Worm (Caenorhabditis elegans) whole organism, L2 larva: Measurements from ENCODE around the gene B0478.3.

Source experiments
- R02D3.7 ChIP-seq: fragments of 150-350 bp; optimal IDR thresholded peaks from 2 replicates; lab custom pipeline; 2014; ENCODE audit warnings: missing biosample characterization, missing genetic modification characterization
- ZK546.5 ChIP-seq: sonication (generic microtip); optimal IDR thresholded peaks from 2 replicates; lab custom pipeline; 2017; ENCODE audit warnings: missing biosample characterization, missing genetic modification characterization
- ama-1 ChIP-seq: fragments of 150-350 bp; optimal IDR thresholded peaks from 2 replicates; lab custom pipeline; 2018; ENCODE audit warnings: inconsistent platforms
- dmd-4 ChIP-seq: sonication (generic microtip); optimal IDR thresholded peaks from 2 replicates; lab custom pipeline; 2017; ENCODE audit warnings: missing biosample characterization, missing genetic modification characterization
- fos-1 ChIP-seq: fragments of 150-350 bp; optimal IDR thresholded peaks from 2 replicates; lab custom pipeline; 2014; ENCODE audit warnings: missing biosample characterization, missing genetic modification characterization
- nhr-11 ChIP-seq: fragments of 150-350 bp; optimal IDR thresholded peaks from 2 replicates; lab custom pipeline; 2014; ENCODE audit warnings: missing biosample characterization, missing genetic modification characterization
- nhr-77 ChIP-seq: fragments of 150-350 bp; optimal IDR thresholded peaks from 2 replicates; lab custom pipeline; 2014; ENCODE audit warnings: missing biosample characterization, missing genetic modification characterization
- skn-1 ChIP-seq: sonication (generic microtip); optimal IDR thresholded peaks from 2 replicates; lab custom pipeline; 2017; ENCODE audit warnings: missing biosample characterization, missing genetic modification characterization
- unc-62 ChIP-seq: fragments of 150-350 bp; optimal IDR thresholded peaks from 2 replicates; lab custom pipeline; 2014; ENCODE audit warnings: missing biosample characterization, missing genetic modification reagents, missing genetic modification characterization
- zag-1 ChIP-seq: fragments of 150-350 bp; optimal IDR thresholded peaks from 2 replicates; lab custom pipeline; 2014; ENCODE audit warnings: missing biosample characterization, missing genetic modification characterization
- ztf-11 ChIP-seq: sonication (generic microtip); optimal IDR thresholded peaks from 2 replicates; lab custom pipeline; 2017; ENCODE audit warnings: missing biosample characterization, missing genetic modification characterization

ce11 chrIV:6986835-6987234 lies 22.4 kb upstream of the B0478.3 start, which contains the start of gene prkl-1:
- TF ChIP-seq fos-1 (no peak), skn-1 (tag; lab: Kevin White, UChicago) (no peak), R02D3.7 (tag; lab: Kevin White, UChicago) (no peak), ztf-11 (tag; lab: Kevin White, UChicago) (no peak), zag-1 (tag; lab: Kevin White, UChicago) (no peak), nhr-77 (tag; lab: Kevin White, UChicago) (no peak), unc-62 (no peak), ama-1 (lab: Kevin White, UChicago) (no peak), nhr-11 (tag; lab: Kevin White, UChicago) (no peak), dmd-4 (tag; lab: Kevin White, UChicago) (no peak), ZK546.5 (tag; lab: Kevin White, UChicago) (no peak)
